Fruit fly (Drosophila melanogaster) whole organism, embryonic: Measurements from ENCODE around the gene dikar.
A peak's percentile ranks its signal among the peaks of the same experiment; 100 is the strongest.

Experiments used
- ATbp ChIP-seq: fragments of 200-800 bp; sonication (Bioruptor generic); optimal IDR thresholded peaks from 2 replicates; lab custom pipeline; 2017; ENCODE audit warnings: missing biosample characterization, mild to moderate bottlenecking, missing genetic modification characterization, missing genetic modification reagents
- Ada2b ChIP-seq: fragments of 200-800 bp; sonication (Bioruptor generic); IDR thresholded peaks from 2 replicates; pipeline ENCODE4 v1.3.6; 2022; ENCODE audit warnings: missing biosample characterization, missing genetic modification characterization
- CG10543 ChIP-seq: fragments of 200-800 bp; sonication (Bioruptor generic); optimal IDR thresholded peaks from 3 replicates; lab custom pipeline; 2017; ENCODE audit warnings: missing biosample characterization, mild to moderate bottlenecking, missing genetic modification characterization, moderate library complexity
- CG12104 ChIP-seq: fragments of 200-800 bp; sonication (Bioruptor generic); optimal IDR thresholded peaks from 3 replicates; lab custom pipeline; 2016; ENCODE audit warnings: missing biosample characterization, missing genetic modification characterization
- CG12299 ChIP-seq: fragments of 200-800 bp; sonication (Bioruptor generic); optimal IDR thresholded peaks from 2 replicates; lab custom pipeline; 2018; ENCODE audit warnings: missing biosample characterization, mild to moderate bottlenecking, missing genetic modification characterization
- CG13287 ChIP-seq: fragments of 200-800 bp; sonication (Bioruptor generic); IDR thresholded peaks from 2 replicates; pipeline ENCODE4 v1.3.6; 2022; ENCODE audit warnings: missing biosample characterization, missing genetic modification characterization; ENCODE audit not compliant: partially characterized antibody
- CG13775 ChIP-seq: fragments of 200-800 bp; sonication (Bioruptor generic); optimal IDR thresholded peaks from 3 replicates; lab custom pipeline; 2017; ENCODE audit warnings: missing biosample characterization, mild to moderate bottlenecking, missing genetic modification characterization
- CG14667 ChIP-seq: fragments of 200-800 bp; sonication (Bioruptor generic); IDR thresholded peaks from 2 replicates; pipeline ENCODE4 v1.3.6; 2022; ENCODE audit warnings: missing biosample characterization, missing genetic modification characterization
- CG14965 ChIP-seq: fragments of 200-800 bp; sonication (Bioruptor generic); optimal IDR thresholded peaks from 2 replicates; lab custom pipeline; 2016; ENCODE audit warnings: missing biosample characterization, missing genetic modification characterization, borderline replicate concordance
- CG16863 ChIP-seq: fragments of 200-800 bp; sonication (Bioruptor generic); optimal IDR thresholded peaks from 3 replicates; lab custom pipeline; 2016; ENCODE audit warnings: missing biosample characterization, missing genetic modification characterization
- CG31365 ChIP-seq: fragments of 200-800 bp; sonication (Bioruptor generic); optimal IDR thresholded peaks from 2 replicates; lab custom pipeline; 2018; ENCODE audit warnings: missing biosample characterization, mild to moderate bottlenecking, missing genetic modification characterization
- CG3163 ChIP-seq: fragments of 200-800 bp; sonication (Bioruptor generic); optimal IDR thresholded peaks from 3 replicates; lab custom pipeline; 2016; ENCODE audit warnings: missing biosample characterization, missing genetic modification characterization
- CG32772 ChIP-seq: fragments of 200-800 bp; sonication (Bioruptor generic); IDR thresholded peaks from 2 replicates; pipeline ENCODE4 v1.3.6; 2022; ENCODE audit warnings: missing biosample characterization, missing genetic modification characterization
- CG33213 ChIP-seq: fragments of 200-800 bp; sonication (Bioruptor generic); optimal IDR thresholded peaks from 3 replicates; lab custom pipeline; 2016; ENCODE audit warnings: missing biosample characterization, missing genetic modification characterization
- CG3407 ChIP-seq: fragments of 200-800 bp; sonication (Bioruptor generic); optimal IDR thresholded peaks from 2 replicates; lab custom pipeline; 2018; ENCODE audit warnings: missing biosample characterization, mild to moderate bottlenecking, missing genetic modification characterization
- CG4328 ChIP-seq: fragments of 200-800 bp; sonication (Bioruptor generic); optimal IDR thresholded peaks from 3 replicates; lab custom pipeline; 2017; ENCODE audit warnings: missing biosample characterization, missing genetic modification reagents, missing genetic modification characterization
- CG4854 ChIP-seq: fragments of 200-800 bp; sonication (Bioruptor generic); optimal IDR thresholded peaks from 2 replicates; lab custom pipeline; 2016; ENCODE audit warnings: missing biosample characterization, missing genetic modification characterization, inconsistent platforms
- CG6813 ChIP-seq: fragments of 200-800 bp; sonication (Bioruptor generic); optimal IDR thresholded peaks from 2 replicates; lab custom pipeline; 2017; ENCODE audit warnings: missing biosample characterization, missing genetic modification characterization, mild to moderate bottlenecking, moderate library complexity, missing genetic modification reagents
- CG8765 ChIP-seq: fragments of 200-800 bp; sonication (Bioruptor generic); IDR thresholded peaks from 2 replicates; pipeline ENCODE4 v1.3.6; 2022; ENCODE audit warnings: missing biosample characterization, missing genetic modification characterization
- CoRest ChIP-seq: fragments of 200-800 bp; sonication (Bioruptor generic); optimal IDR thresholded peaks from 3 replicates; lab custom pipeline; 2018; ENCODE audit warnings: missing biosample characterization, mild to moderate bottlenecking, missing genetic modification characterization, moderate library complexity
- Dp ChIP-seq: fragments of 200-800 bp; sonication (Bioruptor generic); optimal IDR thresholded peaks from 2 replicates; lab custom pipeline; 2018; ENCODE audit warnings: missing biosample characterization, mild to moderate bottlenecking, missing genetic modification characterization, moderate library complexity
- Fer2 ChIP-seq: fragments of 200-800 bp; sonication (Bioruptor generic); optimal IDR thresholded peaks from 2 replicates; lab custom pipeline; 2018; ENCODE audit warnings: missing biosample characterization, mild to moderate bottlenecking, missing genetic modification characterization, moderate library complexity
- HLH3B ChIP-seq: fragments of 200-800 bp; sonication (Bioruptor generic); IDR thresholded peaks from 2 replicates; pipeline ENCODE4 v1.3.6; 2022; ENCODE audit warnings: missing biosample characterization, missing genetic modification characterization
- HLH54F ChIP-seq: fragments of 200-800 bp; sonication (Bioruptor generic); optimal IDR thresholded peaks from 3 replicates; lab custom pipeline; 2016; ENCODE audit warnings: missing biosample characterization, missing genetic modification characterization
- Lhr ChIP-seq: fragments of 200-800 bp; sonication (Bioruptor generic); optimal IDR thresholded peaks from 3 replicates; lab custom pipeline; 2017; ENCODE audit warnings: mild to moderate bottlenecking, missing biosample characterization, missing genetic modification reagents, missing genetic modification characterization
- Med ChIP-seq: fragments of 200-800 bp; sonication (Bioruptor generic); peaks from one replicate; lab custom pipeline; 2016; ENCODE audit warnings: missing biosample characterization, missing genetic modification characterization, mild to moderate bottlenecking, inconsistent platforms, moderate library complexity
- NfI ChIP-seq: fragments of 200-800 bp; sonication (Bioruptor generic); optimal IDR thresholded peaks from 3 replicates; lab custom pipeline; 2018; ENCODE audit warnings: missing biosample characterization, mild to moderate bottlenecking, missing genetic modification characterization, moderate library complexity
- Ssrp ChIP-seq: fragments of 200-800 bp; sonication (Bioruptor generic); optimal IDR thresholded peaks from 2 replicates; lab custom pipeline; 2018; ENCODE audit warnings: missing biosample characterization, mild to moderate bottlenecking, missing genetic modification characterization, moderate library complexity
- ac ChIP-seq: fragments of 200-800 bp; sonication (Bioruptor generic); optimal IDR thresholded peaks from 3 replicates; lab custom pipeline; 2017; ENCODE audit warnings: missing biosample characterization, mild to moderate bottlenecking, missing genetic modification characterization
- caup ChIP-seq: fragments of 200-800 bp; sonication (Bioruptor generic); optimal IDR thresholded peaks from 3 replicates; lab custom pipeline; 2017; ENCODE audit warnings: missing biosample characterization, mild to moderate bottlenecking, missing genetic modification characterization, moderate library complexity; ENCODE audit not compliant: severe bottlenecking
- chif ChIP-seq, 2 experiments: fragments of 200-800 bp; sonication (Bioruptor generic); optimal IDR thresholded peaks; 3 replicates each; lab custom pipeline; 2016; ENCODE audit warnings: missing biosample characterization in 2 of 2, missing genetic modification characterization in 2 of 2
- dpn ChIP-seq, 2 experiments: fragments of 200-800 bp; sonication (Bioruptor generic); optimal IDR thresholded peaks; 3 replicates each; lab custom pipeline; 2016; ENCODE audit warnings: missing biosample characterization in 2 of 2, missing genetic modification characterization in 2 of 2
- esg ChIP-seq: fragments of 200-800 bp; sonication (Bioruptor generic); conservative IDR thresholded peaks from 2 replicates; pipeline ENCODE4 v1.3.6; 2022; ENCODE audit warnings: missing biosample characterization, missing genetic modification characterization
- fd102C ChIP-seq: fragments of 200-800 bp; sonication (Bioruptor generic); optimal IDR thresholded peaks from 2 replicates; lab custom pipeline; 2018; ENCODE audit warnings: missing biosample characterization, mild to moderate bottlenecking, missing genetic modification characterization, moderate library complexity
- gcm ChIP-seq: fragments of 200-800 bp; sonication (Bioruptor generic); optimal IDR thresholded peaks from 2 replicates; lab custom pipeline; 2019; ENCODE audit warnings: missing biosample characterization, mild to moderate bottlenecking, missing genetic modification characterization, moderate library complexity
- gcm2 ChIP-seq: fragments of 200-800 bp; sonication (Bioruptor generic); optimal IDR thresholded peaks from 2 replicates; lab custom pipeline; 2016; ENCODE audit warnings: missing biosample characterization, missing genetic modification characterization
- gt ChIP-seq: fragments of 200-800 bp; sonication (Bioruptor generic); IDR thresholded peaks from 2 replicates; pipeline ENCODE4 v1.3.6; 2022; ENCODE audit warnings: missing biosample characterization, missing genetic modification characterization
- insv ChIP-seq, 2 experiments: fragments of 200-800 bp; sonication (Bioruptor generic); optimal IDR thresholded peaks; 3 replicates each; lab custom pipeline; 2016 to 2018; ENCODE audit warnings: missing biosample characterization in 2 of 2, missing genetic modification characterization in 2 of 2
- jigr1 ChIP-seq: fragments of 200-800 bp; sonication (Bioruptor generic); IDR thresholded peaks from 3 replicates; pipeline ENCODE4 v1.3.6; 2022; ENCODE audit warnings: missing biosample characterization, missing genetic modification characterization
- ken ChIP-seq: fragments of 200-800 bp; sonication (Bioruptor generic); IDR thresholded peaks from 3 replicates; pipeline ENCODE4 v1.3.6; 2022; ENCODE audit warnings: missing biosample characterization, missing genetic modification characterization
- lilli ChIP-seq: fragments of 200-800 bp; sonication (Bioruptor generic); optimal IDR thresholded peaks from 3 replicates; lab custom pipeline; 2016; ENCODE audit warnings: missing biosample characterization, missing genetic modification characterization
- luna ChIP-seq: fragments of 200-800 bp; sonication (Bioruptor generic); optimal IDR thresholded peaks from 2 replicates; lab custom pipeline; 2016; ENCODE audit warnings: missing biosample characterization, missing genetic modification characterization
- nau ChIP-seq: fragments of 200-800 bp; sonication (Bioruptor generic); optimal IDR thresholded peaks from 3 replicates; lab custom pipeline; 2017; ENCODE audit warnings: missing biosample characterization, mild to moderate bottlenecking, missing genetic modification characterization, missing genetic modification reagents
- pho ChIP-seq: fragments of 200-800 bp; sonication (Bioruptor generic); optimal IDR thresholded peaks from 2 replicates; lab custom pipeline; 2016; ENCODE audit warnings: missing biosample characterization, missing genetic modification characterization
- shn ChIP-seq: fragments of 200-800 bp; sonication (Bioruptor generic); optimal IDR thresholded peaks from 3 replicates; lab custom pipeline; 2016; ENCODE audit warnings: missing biosample characterization, missing genetic modification characterization
- sima ChIP-seq: fragments of 200-800 bp; sonication (Bioruptor generic); optimal IDR thresholded peaks from 2 replicates; lab custom pipeline; 2016; ENCODE audit warnings: missing biosample characterization, missing genetic modification characterization
- sisA ChIP-seq: fragments of 200-800 bp; sonication (Bioruptor generic); IDR thresholded peaks from 2 replicates; pipeline ENCODE4 v1.3.6; 2022; ENCODE audit warnings: missing biosample characterization, missing genetic modification characterization
- so ChIP-seq: fragments of 200-800 bp; sonication (Bioruptor generic); IDR thresholded peaks from 3 replicates; pipeline ENCODE4 v1.3.6; 2022; ENCODE audit warnings: missing biosample characterization, missing genetic modification characterization
- ssp ChIP-seq: fragments of 200-800 bp; sonication (Bioruptor generic); IDR thresholded peaks from 2 replicates; pipeline ENCODE4 v1.3.6; 2022; ENCODE audit warnings: missing biosample characterization, missing genetic modification characterization
- stwl ChIP-seq: fragments of 200-800 bp; sonication (Bioruptor generic); optimal IDR thresholded peaks from 3 replicates; lab custom pipeline; 2018; ENCODE audit warnings: missing biosample characterization, mild to moderate bottlenecking, missing genetic modification characterization, moderate library complexity
- zfh2 ChIP-seq: fragments of 200-800 bp; sonication (Bioruptor generic); optimal IDR thresholded peaks from 2 replicates; lab custom pipeline; 2016; ENCODE audit warnings: missing biosample characterization, missing genetic modification characterization

Gene dikar

dm6 chr3L:6705865-6706264, 37.1 kb downstream of the dikar start (continued):
- TF ChIP-seq ATbp (peak; percentile 61), CG3407 (GFP tag; lab: Kevin White, UChicago) (peak; percentile 28), NfI (GFP tag; lab: Kevin White, UChicago) (peak; percentile 54), CG12299 (tag; lab: Kevin White, UChicago) (no peak), CG12104 (GFP tag; lab: Kevin White, UChicago) (no peak), CG14667 (GFP tag; lab: Robert Waterston, UW) (no peak), ken (GFP tag; lab: Robert Waterston, UW) (0 out of 3 replicates have a peak, but pooled peaks have one; percentile 43), Lhr (GFP tag; lab: Kevin White, UChicago) (peak; percentile 3), CG33213 (GFP tag; lab: Kevin White, UChicago) (no peak), CG4328 (GFP tag; lab: Kevin White, UChicago) (peak; percentile 79), Ssrp (tag; lab: Kevin White, UChicago) (peak; percentile 64), dpn (GFP tag; optimal IDR thresholded peaks at IDR 0.05; lab: Kevin White, UChicago) (peak; percentile 17 to 49), CG13775 (GFP tag; lab: Kevin White, UChicago) (peak; percentile 28), CG13287 (GFP tag; lab: Robert Waterston, UW) (no peak), fd102C (GFP tag; lab: Kevin White, UChicago) (no peak), HLH54F (no peak), CG4854 (GFP tag; lab: Kevin White, UChicago) (no peak), HLH3B (GFP tag; lab: Robert Waterston, UW) (peak; percentile 61), Ada2b (GFP tag; lab: Robert Waterston, UW) (peak; percentile 58), ac (GFP tag; lab: Kevin White, UChicago) (no peak), ssp (GFP tag; lab: Robert Waterston, UW) (peak; percentile 45), Dp (no peak), shn (GFP tag; lab: Kevin White, UChicago) (no peak), Med (GFP tag; lab: Kevin White, UChicago) (peak; percentile 90), sisA (no peak), CG14965 (GFP tag; lab: Kevin White, UChicago) (no peak), jigr1 (GFP tag; lab: Robert Waterston, UW) (no peak), lilli (GFP tag; lab: Kevin White, UChicago) (peak; percentile 18), gcm (GFP tag; lab: Kevin White, UChicago) (peak; percentile 55), stwl (tag; lab: Kevin White, UChicago) (no peak), CG3163 (GFP tag; lab: Kevin White, UChicago) (no peak), so (no peak), CG6813 (peak; percentile 24), sima (GFP tag; lab: Kevin White, UChicago) (no peak), zfh2 (GFP tag; lab: Kevin White, UChicago) (no peak), CG31365 (tag; lab: Kevin White, UChicago) (no peak), Fer2 (tag; lab: Kevin White, UChicago) (peak; percentile 13), gcm2 (GFP tag; lab: Kevin White, UChicago) (no peak), CoRest (peak; percentile 72), caup (GFP tag; lab: Kevin White, UChicago) (peak; percentile 17), nau (GFP tag; lab: Kevin White, UChicago) (peak; percentile 69), gt (GFP tag; lab: Robert Waterston, UW) (no peak), CG8765 (GFP tag; lab: Robert Waterston, UW) (no peak), chif (GFP tag; optimal IDR thresholded peaks at IDR 0.05; lab: Kevin White, UChicago) (peak in 1 of 2 experiments; percentile 31), pho (GFP tag; lab: Kevin White, UChicago) (no peak), CG32772 (GFP tag; lab: Robert Waterston, UW) (peak; percentile 61), esg (peak; percentile 65), luna (no peak), CG10543 (peak; percentile 66), CG16863 (peak; percentile 29), insv (GFP tag; optimal IDR thresholded peaks at IDR 0.05; lab: Kevin White, UChicago) (no peak)
